Worm (Caenorhabditis elegans) whole organism, late embryonic: ENCODE results near the gene srlf-18.

ENCODE experiments used
- C38D4.7 ChIP-seq: fragments of 200-800 bp; sonication (Bioruptor generic); optimal IDR thresholded peaks from 2 replicates; lab custom pipeline; 2018; ENCODE audit warnings: mild to moderate bottlenecking, missing genetic modification characterization, moderate library complexity, missing compliant biosample characterization
- ceh-22 ChIP-seq: sonication (generic microtip); optimal IDR thresholded peaks from 2 replicates; lab custom pipeline; 2017; ENCODE audit warnings: missing biosample characterization, missing genetic modification characterization
- fkh-10 ChIP-seq: fragments of 150-350 bp; optimal IDR thresholded peaks from 2 replicates; lab custom pipeline; 2014; ENCODE audit warnings: missing biosample characterization, missing genetic modification reagents, missing genetic modification characterization
- hlh-6 ChIP-seq: sonication (generic microtip); optimal IDR thresholded peaks from 2 replicates; lab custom pipeline; 2016; ENCODE audit warnings: missing genotype, missing genetic modification characterization, missing compliant biosample characterization
- nfya-1 ChIP-seq: sonication (generic microtip); optimal IDR thresholded peaks from 2 replicates; lab custom pipeline; 2017; ENCODE audit warnings: missing genetic modification characterization, mild to moderate bottlenecking, missing compliant biosample characterization, antibody characterized with exemption, moderate library complexity
- pag-3 ChIP-seq: sonication (generic microtip); optimal IDR thresholded peaks from 2 replicates; lab custom pipeline; 2016; ENCODE audit warnings: missing compliant biosample characterization, missing genetic modification characterization, borderline replicate concordance
- rnt-1 ChIP-seq: sonication (generic microtip); optimal IDR thresholded peaks from 2 replicates; lab custom pipeline; 2016; ENCODE audit warnings: missing genetic modification characterization, missing compliant biosample characterization
- sdc-2 ChIP-seq: sonication (generic microtip); optimal IDR thresholded peaks from 2 replicates; lab custom pipeline; 2016; ENCODE audit warnings: missing genotype, missing genetic modification characterization, missing compliant biosample characterization

DNA sequence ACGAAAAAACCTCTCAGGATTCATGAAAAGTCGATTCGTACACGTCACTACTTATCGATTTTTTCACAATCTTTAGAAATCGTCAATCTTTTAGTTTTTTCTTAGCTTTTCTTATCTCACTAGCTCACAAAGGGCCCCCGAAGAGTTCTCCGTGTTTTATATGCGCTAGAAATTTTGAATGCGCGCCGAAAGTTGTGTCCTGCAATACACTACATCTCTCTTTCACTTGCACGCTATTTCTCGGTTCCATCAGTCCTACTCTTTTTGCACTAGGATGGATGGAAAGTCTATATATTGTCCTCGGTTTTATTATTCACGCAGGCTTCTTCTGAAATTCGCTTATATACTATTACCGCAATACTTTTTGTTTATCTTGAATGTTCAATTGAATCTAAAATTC lies 24.3 kb upstream of the srlf-18 start:
- TF ChIP-seq ceh-22 (tag; lab: Kevin White, UChicago) (no peak), pag-3 (tag; lab: Kevin White, UChicago) (no peak), fkh-10 (GFP tag; lab: Kevin White, UChicago) (no peak), nfya-1 (tag; lab: Kevin White, UChicago) (no peak), C38D4.7 (GFP tag; lab: Kevin White, UChicago) (no peak), rnt-1 (no peak), hlh-6 (tag; lab: Kevin White, UChicago) (no peak), sdc-2 (tag; lab: Kevin White, UChicago) (no peak)
